Fruit fly (Drosophila melanogaster) whole organism, adult: ENCODE results near the gene CG31115.

Source experiments
- CG11617 ChIP-seq: fragments of 200-800 bp; sonication (Bioruptor generic); optimal IDR thresholded peaks from 2 replicates; lab custom pipeline; 2017; ENCODE audit warnings: mild to moderate bottlenecking, missing biosample characterization, missing genetic modification reagents, missing genetic modification characterization
- CG12768 ChIP-seq: fragments of 200-800 bp; sonication (Bioruptor generic); optimal IDR thresholded peaks from 2 replicates; lab custom pipeline; 2017; ENCODE audit warnings: missing biosample characterization, missing genetic modification characterization, mild to moderate bottlenecking, moderate library complexity, missing genetic modification reagents
- CG14711 ChIP-seq: fragments of 200-800 bp; sonication (Bioruptor generic); optimal IDR thresholded peaks from 2 replicates; lab custom pipeline; 2018; ENCODE audit warnings: missing biosample characterization, mild to moderate bottlenecking, missing genetic modification characterization, moderate library complexity
- CG1620 ChIP-seq: fragments of 200-800 bp; sonication (Bioruptor generic); optimal IDR thresholded peaks from 2 replicates; lab custom pipeline; 2016; ENCODE audit warnings: missing biosample characterization, missing genetic modification characterization
- CG33017 ChIP-seq: fragments of 200-800 bp; sonication (Bioruptor generic); optimal IDR thresholded peaks from 2 replicates; lab custom pipeline; 2018; ENCODE audit warnings: missing biosample characterization, mild to moderate bottlenecking, missing genetic modification characterization, moderate library complexity
- CG5204 ChIP-seq: fragments of 200-800 bp; sonication (Bioruptor generic); optimal IDR thresholded peaks from 2 replicates; lab custom pipeline; 2016; ENCODE audit warnings: missing biosample characterization, missing genetic modification characterization
- CG7045 ChIP-seq: fragments of 200-800 bp; sonication (Bioruptor generic); optimal IDR thresholded peaks from 2 replicates; lab custom pipeline; 2017; ENCODE audit warnings: missing biosample characterization, mild to moderate bottlenecking, missing genetic modification characterization
- CG7101 ChIP-seq: fragments of 200-800 bp; sonication (Bioruptor generic); optimal IDR thresholded peaks from 2 replicates; lab custom pipeline; 2018; ENCODE audit warnings: missing biosample characterization, mild to moderate bottlenecking, missing genetic modification characterization, moderate library complexity
- Clk ChIP-seq: fragments of 200-800 bp; sonication (Bioruptor generic); optimal IDR thresholded peaks from 2 replicates; lab custom pipeline; 2017; ENCODE audit warnings: missing biosample characterization, missing genetic modification characterization
- Crg-1 ChIP-seq: fragments of 200-800 bp; sonication (Bioruptor generic); optimal IDR thresholded peaks from 2 replicates; lab custom pipeline; 2016; ENCODE audit warnings: missing biosample characterization, missing genetic modification characterization
- Hr96 ChIP-seq: fragments of 200-800 bp; sonication (Bioruptor generic); optimal IDR thresholded peaks from 2 replicates; lab custom pipeline; 2016; ENCODE audit warnings: missing biosample characterization, missing genetic modification characterization
- Mnt ChIP-seq: fragments of 200-800 bp; sonication (Bioruptor generic); optimal IDR thresholded peaks from 2 replicates; lab custom pipeline; 2016; ENCODE audit warnings: missing biosample characterization, mild to moderate bottlenecking, missing genetic modification characterization
- bab1 ChIP-seq: fragments of 200-800 bp; sonication (Bioruptor generic); optimal IDR thresholded peaks from 3 replicates; lab custom pipeline; 2019; ENCODE audit warnings: missing biosample characterization, mild to moderate bottlenecking, missing genetic modification characterization, moderate library complexity
- cic ChIP-seq: fragments of 200-800 bp; sonication (Bioruptor generic); optimal IDR thresholded peaks from 2 replicates; lab custom pipeline; 2017; ENCODE audit warnings: missing biosample characterization, mild to moderate bottlenecking, missing genetic modification characterization, moderate library complexity
- cnc ChIP-seq, 2 experiments: fragments of >200 bp; optimal IDR thresholded peaks; 2 replicates each; lab custom pipeline; 2017
- kay ChIP-seq: fragments of 200-800 bp; sonication (Bioruptor generic); peaks from one replicate; lab custom pipeline; 2016; ENCODE audit warnings: missing biosample characterization, missing genetic modification characterization, borderline replicate concordance
- ovo ChIP-seq: fragments of 200-800 bp; sonication (Bioruptor generic); optimal IDR thresholded peaks from 2 replicates; lab custom pipeline; 2016; ENCODE audit warnings: missing biosample characterization, missing genetic modification characterization
- pad ChIP-seq: fragments of 200-800 bp; sonication (Bioruptor generic); optimal IDR thresholded peaks from 3 replicates; lab custom pipeline; 2017; ENCODE audit warnings: missing biosample characterization, missing genetic modification characterization, mild to moderate bottlenecking, moderate library complexity, missing genetic modification reagents
- tj ChIP-seq: fragments of 200-800 bp; sonication (Bioruptor generic); optimal IDR thresholded peaks from 3 replicates; lab custom pipeline; 2017; ENCODE audit warnings: missing biosample characterization, mild to moderate bottlenecking, missing genetic modification characterization, moderate library complexity
- toe ChIP-seq: fragments of 200-800 bp; sonication (Bioruptor generic); optimal IDR thresholded peaks from 2 replicates; lab custom pipeline; 2016; ENCODE audit warnings: missing biosample characterization, missing genetic modification characterization

The CG31115 gene

dm6 chr3R:25036644-25037043 is at the start of gene CG31115:
Gene CG31115, plus strand, starts transcription at chr3R:25036944.
- no peak for TF ChIP-seq CG1620 (GFP tag; lab: Kevin White, UChicago)
- TF ChIP-seq CG33017 (tag; lab: Kevin White, UChicago) = no peak
- no peak for TF ChIP-seq kay (GFP tag; lab: Kevin White, UChicago)
- no peak for TF ChIP-seq tj (GFP tag; lab: Kevin White, UChicago)
- TF ChIP-seq pad (GFP tag; lab: Kevin White, UChicago) = no peak
- no peak for TF ChIP-seq Clk (GFP tag; lab: Kevin White, UChicago)
- no peak for TF ChIP-seq ovo (GFP tag; lab: Kevin White, UChicago)
- TF ChIP-seq CG7101 (tag; lab: Kevin White, UChicago) = no peak

- TF ChIP-seq ovo (GFP tag; lab: Kevin White, UChicago) (no peak), CG1620 (GFP tag; lab: Kevin White, UChicago) (no peak), CG5204 (GFP tag; lab: Kevin White, UChicago) (no peak)
Measured at dm6 chr3R:24996502-24996901, 40.2 kb upstream of the CG31115 start.

dm6 chr3R:24997287-24997686 is 39.5 kb upstream of the CG31115 start:
- no peak for TF ChIP-seq CG33017 (tag; lab: Kevin White, UChicago)
- TF ChIP-seq pad (GFP tag; lab: Kevin White, UChicago) = no peak
- no peak for TF ChIP-seq Mnt (GFP tag; lab: Kevin White, UChicago)
- no peak for TF ChIP-seq Hr96
- no peak for TF ChIP-seq Clk (GFP tag; lab: Kevin White, UChicago)
- TF ChIP-seq cnc (optimal IDR thresholded peaks at IDR 0.05; lab: Kevin White, UChicago) = no peak
- no peak for TF ChIP-seq CG7101 (tag; lab: Kevin White, UChicago)
- TF ChIP-seq bab1 (GFP tag; lab: Kevin White, UChicago) = no peak
- no peak for TF ChIP-seq CG11617
- no peak for TF ChIP-seq toe
- TF ChIP-seq Crg-1 (GFP tag; lab: Kevin White, UChicago) = no peak
- no peak for TF ChIP-seq CG1620 (GFP tag; lab: Kevin White, UChicago)
- no peak for TF ChIP-seq tj (GFP tag; lab: Kevin White, UChicago)
- TF ChIP-seq CG5204 (GFP tag; lab: Kevin White, UChicago) = no peak
- no peak for TF ChIP-seq cic (GFP tag; lab: Kevin White, UChicago)
- TF ChIP-seq CG12768 = no peak
- no peak for TF ChIP-seq ovo (GFP tag; lab: Kevin White, UChicago)

- TF ChIP-seq CG12768 (no peak), CG1620 (GFP tag; lab: Kevin White, UChicago) (no peak), Mnt (GFP tag; lab: Kevin White, UChicago) (no peak), Clk (GFP tag; lab: Kevin White, UChicago) (no peak), CG7045 (GFP tag; lab: Kevin White, UChicago) (no peak), cic (GFP tag; lab: Kevin White, UChicago) (no peak)
Measured at dm6 chr3R:24999575-24999974, 37.2 kb upstream of the CG31115 start.

- no peak for TF ChIP-seq cic (GFP tag; lab: Kevin White, UChicago)
- TF ChIP-seq tj (GFP tag; lab: Kevin White, UChicago) = no peak
- no peak for TF ChIP-seq CG14711
- TF ChIP-seq CG7045 (GFP tag; lab: Kevin White, UChicago) = no peak
- no peak for TF ChIP-seq ovo (GFP tag; lab: Kevin White, UChicago)
- TF ChIP-seq Mnt (GFP tag; lab: Kevin White, UChicago) = no peak
- no peak for TF ChIP-seq CG12768
- TF ChIP-seq Crg-1 (GFP tag; lab: Kevin White, UChicago) = no peak
- TF ChIP-seq CG7101 (tag; lab: Kevin White, UChicago) = no peak
- no peak for TF ChIP-seq pad (GFP tag; lab: Kevin White, UChicago)
- no peak for TF ChIP-seq Hr96
- TF ChIP-seq toe = no peak
- no peak for TF ChIP-seq cnc (optimal IDR thresholded peaks at IDR 0.05; lab: Kevin White, UChicago)
- TF ChIP-seq kay (GFP tag; lab: Kevin White, UChicago) = no peak
- no peak for TF ChIP-seq CG11617
Measured at dm6 chr3R:25002257-25002656, 34.5 kb upstream of the CG31115 start.

- TF ChIP-seq CG1620 (GFP tag; lab: Kevin White, UChicago) (no peak), Mnt (GFP tag; lab: Kevin White, UChicago) (no peak), cnc (optimal IDR thresholded peaks at IDR 0.05; lab: Kevin White, UChicago) (no peak), Crg-1 (GFP tag; lab: Kevin White, UChicago) (no peak), CG33017 (tag; lab: Kevin White, UChicago) (no peak)
Measured at dm6 chr3R:25004064-25004463, 32.7 kb upstream of the CG31115 start.

- TF ChIP-seq CG1620 (GFP tag; lab: Kevin White, UChicago) (no peak), Clk (GFP tag; lab: Kevin White, UChicago) (no peak), CG33017 (tag; lab: Kevin White, UChicago) (no peak), Crg-1 (GFP tag; lab: Kevin White, UChicago) (no peak), CG5204 (GFP tag; lab: Kevin White, UChicago) (no peak), bab1 (GFP tag; lab: Kevin White, UChicago) (no peak), CG7101 (tag; lab: Kevin White, UChicago) (no peak), tj (GFP tag; lab: Kevin White, UChicago) (no peak), Hr96 (no peak), CG14711 (no peak), toe (no peak), pad (GFP tag; lab: Kevin White, UChicago) (no peak), cic (GFP tag; lab: Kevin White, UChicago) (no peak), ovo (GFP tag; lab: Kevin White, UChicago) (no peak)
Measured at dm6 chr3R:25004763-25005162, 32.0 kb upstream of the CG31115 start.
